Worm (Caenorhabditis elegans) whole organism, early embryonic: ENCODE results near the gene C18H7.6.

Experiments used
- B0310.2 ChIP-seq: sonication (generic microtip); optimal IDR thresholded peaks from 2 replicates; lab custom pipeline; 2016; ENCODE audit warnings: mild to moderate bottlenecking, missing genetic modification characterization, missing compliant biosample characterization
- F13C5.2 ChIP-seq: sonication (generic microtip); optimal IDR thresholded peaks from 2 replicates; lab custom pipeline; 2017; ENCODE audit warnings: mild to moderate bottlenecking, missing genetic modification characterization, inconsistent platforms, missing compliant biosample characterization
- aly-1 ChIP-seq: sonication (generic microtip); optimal IDR thresholded peaks from 2 replicates; lab custom pipeline; 2016; ENCODE audit warnings: missing genetic modification characterization, missing compliant biosample characterization
- ceh-13 ChIP-seq: fragments of 200-800 bp; sonication (Bioruptor generic); optimal IDR thresholded peaks from 2 replicates; lab custom pipeline; 2018; ENCODE audit warnings: mild to moderate bottlenecking, missing genetic modification characterization, missing compliant biosample characterization
- ceh-36 ChIP-seq: sonication (generic microtip); optimal IDR thresholded peaks from 2 replicates; lab custom pipeline; 2016; ENCODE audit warnings: missing genetic modification characterization, inconsistent platforms, missing compliant biosample characterization
- ets-7 ChIP-seq: sonication (generic microtip); optimal IDR thresholded peaks from 2 replicates; lab custom pipeline; 2016; ENCODE audit warnings: missing genotype, missing genetic modification characterization, missing compliant biosample characterization
- flt-1 ChIP-seq: fragments of 200-800 bp; sonication (Bioruptor generic); IDR thresholded peaks from 2 replicates; pipeline ENCODE4 v1.3.6; 2022; ENCODE audit warnings: missing genetic modification characterization, missing compliant biosample characterization
- hmbx-1 ChIP-seq: sonication (generic microtip); optimal IDR thresholded peaks from 2 replicates; lab custom pipeline; 2016; ENCODE audit warnings: mild to moderate bottlenecking, missing genetic modification characterization, missing compliant biosample characterization
- hmg-4 ChIP-seq: fragments of 200-800 bp; sonication (Bioruptor generic); optimal IDR thresholded peaks from 2 replicates; lab custom pipeline; 2018; ENCODE audit warnings: mild to moderate bottlenecking, missing genetic modification characterization, missing compliant biosample characterization
- hnd-1 ChIP-seq: sonication (generic microtip); optimal IDR thresholded peaks from 2 replicates; lab custom pipeline; 2016; ENCODE audit warnings: missing genetic modification characterization, missing compliant biosample characterization
- pes-1 ChIP-seq: fragments of 200-800 bp; sonication (Bioruptor generic); IDR thresholded peaks from 2 replicates; pipeline ENCODE4 v1.3.6; 2022; ENCODE audit warnings: missing genetic modification reagents, missing genetic modification characterization, missing compliant biosample characterization
- scrt-1 ChIP-seq: fragments of 200-800 bp; sonication (Bioruptor generic); IDR thresholded peaks from 2 replicates; pipeline ENCODE4 v1.3.6; 2022; ENCODE audit warnings: missing genetic modification characterization, missing compliant biosample characterization
- sea-1 ChIP-seq: fragments of 200-800 bp; sonication (Bioruptor generic); conservative IDR thresholded peaks from 2 replicates; pipeline ENCODE4 v1.3.6; 2022; ENCODE audit warnings: missing genetic modification characterization, missing compliant biosample characterization
- tbx-11 ChIP-seq: fragments of 200-800 bp; sonication (Bioruptor generic); IDR thresholded peaks from 2 replicates; pipeline ENCODE4 v1.3.6; 2022; ENCODE audit warnings: missing genetic modification characterization, missing compliant biosample characterization
- tbx-37 ChIP-seq: fragments of 200-800 bp; sonication (Bioruptor generic); conservative IDR thresholded peaks from 2 replicates; pipeline ENCODE4 v1.3.6; 2022; ENCODE audit warnings: missing genetic modification reagents, missing genetic modification characterization, missing compliant biosample characterization
- tra-4 ChIP-seq: sonication (generic microtip); optimal IDR thresholded peaks from 2 replicates; lab custom pipeline; 2017; ENCODE audit warnings: missing genetic modification characterization, missing compliant biosample characterization

C18H7.6 gene

ce11 chrIV:554005-554404, 38.3 kb downstream of the C18H7.6 start:
- TF ChIP-seq F13C5.2 (tag; lab: Kevin White, UChicago) = no peak
- no peak for TF ChIP-seq pes-1 (GFP tag; lab: Robert Waterston, UW)

ce11 chrIV:551923-552322, 40.4 kb downstream of the C18H7.6 start:
- TF ChIP-seq scrt-1 (GFP tag; lab: Robert Waterston, UW) (no peak), tra-4 (tag; lab: Kevin White, UChicago) (no peak), ceh-36 (tag; lab: Kevin White, UChicago) (no peak), F13C5.2 (tag; lab: Kevin White, UChicago) (no peak), B0310.2 (tag; lab: Kevin White, UChicago) (no peak), sea-1 (GFP tag; lab: Robert Waterston, UW) (no peak), ets-7 (tag; lab: Kevin White, UChicago) (no peak), hnd-1 (tag; lab: Kevin White, UChicago) (no peak), tbx-11 (GFP tag; lab: Robert Waterston, UW) (no peak), aly-1 (tag; lab: Kevin White, UChicago) (no peak), hmbx-1 (tag; lab: Kevin White, UChicago) (no peak), ceh-13 (no peak), flt-1 (GFP tag; lab: Robert Waterston, UW) (no peak), hmg-4 (no peak), tbx-37 (GFP tag; lab: Robert Waterston, UW) (no peak), pes-1 (GFP tag; lab: Robert Waterston, UW) (no peak)

- TF ChIP-seq hmg-4 (no peak), hnd-1 (tag; lab: Kevin White, UChicago) (no peak), F13C5.2 (tag; lab: Kevin White, UChicago) (no peak), ceh-13 (no peak)
These were observed 44.3 kb downstream of the C18H7.6 start, which contains the start of gene F56A11.4 for ce11 chrIV:548000-548399. TSS of gene F56A11.4 (plus strand) at chrIV:548300.

- peak; percentile 75 for TF ChIP-seq ceh-36 (tag; lab: Kevin White, UChicago)
- TF ChIP-seq hnd-1 (tag; lab: Kevin White, UChicago) = no peak
These were observed 46.4 kb downstream of the C18H7.6 start for ce11 chrIV:545852-546251.
